Worm (Caenorhabditis elegans) whole organism, mixed stage, embryonic: ENCODE measurements around the gene tig-3.

Experiments
- M03D4.4 ChIP-seq: sonication (generic microtip); optimal IDR thresholded peaks from 2 replicates; lab custom pipeline; 2017; ENCODE audit warnings: mild to moderate bottlenecking, missing genetic modification characterization, missing compliant biosample characterization
- bed-3 ChIP-seq: fragments of 200-800 bp; sonication (Bioruptor generic); optimal IDR thresholded peaks from 3 replicates; lab custom pipeline; 2018; ENCODE audit warnings: mild to moderate bottlenecking, missing genetic modification characterization, moderate library complexity, missing compliant biosample characterization
- blmp-1 ChIP-seq: fragments of 150-350 bp; optimal IDR thresholded peaks from 2 replicates; lab custom pipeline; 2014; ENCODE audit warnings: missing biosample characterization, missing genetic modification characterization
- ceh-43 ChIP-seq: fragments of 200-800 bp; sonication (Bioruptor generic); optimal IDR thresholded peaks from 2 replicates; lab custom pipeline; 2018; ENCODE audit warnings: mild to moderate bottlenecking, missing genetic modification characterization, moderate library complexity, missing compliant biosample characterization
- ceh-83 ChIP-seq: fragments of 200-800 bp; sonication (Bioruptor generic); optimal IDR thresholded peaks from 2 replicates; lab custom pipeline; 2018; ENCODE audit warnings: mild to moderate bottlenecking, missing genetic modification characterization, missing compliant biosample characterization
- ces-1 ChIP-seq: fragments of 150-350 bp; optimal IDR thresholded peaks from 2 replicates; lab custom pipeline; 2014; ENCODE audit warnings: missing biosample characterization, missing genetic modification reagents, missing genetic modification characterization
- cnd-1 ChIP-seq: fragments of 200-800 bp; sonication (Bioruptor generic); optimal IDR thresholded peaks from 2 replicates; lab custom pipeline; 2018; ENCODE audit warnings: mild to moderate bottlenecking, missing genetic modification characterization, missing compliant biosample characterization
- drap-1 ChIP-seq: fragments of 200-800 bp; sonication (Bioruptor generic); optimal IDR thresholded peaks from 3 replicates; lab custom pipeline; 2018; ENCODE audit warnings: mild to moderate bottlenecking, missing genetic modification characterization, missing compliant biosample characterization
- elt-1 ChIP-seq: sonication (generic microtip); optimal IDR thresholded peaks from 2 replicates; lab custom pipeline; 2017; ENCODE audit warnings: missing genetic modification characterization, mild to moderate bottlenecking, missing compliant biosample characterization, antibody characterized with exemption, moderate library complexity, borderline replicate concordance; ENCODE audit not compliant: insufficient read depth
- elt-3 ChIP-seq: fragments of 150-350 bp; optimal IDR thresholded peaks from 2 replicates; lab custom pipeline; 2014; ENCODE audit warnings: missing biosample characterization, missing genetic modification characterization
- flh-1 ChIP-seq: fragments of 200-800 bp; sonication (Bioruptor generic); optimal IDR thresholded peaks from 2 replicates; lab custom pipeline; 2018; ENCODE audit warnings: mild to moderate bottlenecking, missing genetic modification characterization, moderate library complexity, missing compliant biosample characterization
- ham-2 ChIP-seq: fragments of 200-800 bp; sonication (Bioruptor generic); optimal IDR thresholded peaks from 2 replicates; lab custom pipeline; 2018; ENCODE audit warnings: mild to moderate bottlenecking, missing genetic modification characterization, missing compliant biosample characterization
- hlh-1 ChIP-seq: fragments of 150-350 bp; optimal IDR thresholded peaks from 2 replicates; lab custom pipeline; 2014; ENCODE audit warnings: missing biosample characterization, missing genetic modification reagents, missing genetic modification characterization
- lin-13 ChIP-seq: fragments of 150-350 bp; optimal IDR thresholded peaks from 2 replicates; lab custom pipeline; 2014; ENCODE audit warnings: missing biosample characterization, missing genetic modification characterization
- lin-32 ChIP-seq: fragments of 200-800 bp; sonication (Bioruptor generic); optimal IDR thresholded peaks from 2 replicates; lab custom pipeline; 2018; ENCODE audit warnings: mild to moderate bottlenecking, missing genetic modification characterization, missing compliant biosample characterization
- lsy-2 ChIP-seq: fragments of 150-350 bp; optimal IDR thresholded peaks from 2 replicates; lab custom pipeline; 2014; ENCODE audit warnings: missing biosample characterization, missing genetic modification characterization
- mab-5 ChIP-seq: fragments of 150-350 bp; optimal IDR thresholded peaks from 2 replicates; lab custom pipeline; 2014; ENCODE audit warnings: missing biosample characterization, missing genetic modification characterization
- mep-1 ChIP-seq: fragments of 150-350 bp; optimal IDR thresholded peaks from 2 replicates; lab custom pipeline; 2017; ENCODE audit warnings: missing biosample characterization, missing genetic modification reagents, missing genetic modification characterization, inconsistent platforms
- mls-2 ChIP-seq: sonication (generic microtip); optimal IDR thresholded peaks from 2 replicates; lab custom pipeline; 2016; ENCODE audit warnings: mild to moderate bottlenecking, missing genetic modification characterization, moderate library complexity, missing compliant biosample characterization
- nhr-12 ChIP-seq: fragments of 150-350 bp; optimal IDR thresholded peaks from 2 replicates; lab custom pipeline; 2014; ENCODE audit warnings: missing biosample characterization, missing genetic modification characterization
- nhr-2 ChIP-seq: fragments of 150-350 bp; optimal IDR thresholded peaks from 2 replicates; lab custom pipeline; 2014; ENCODE audit warnings: missing biosample characterization, missing genetic modification characterization
- nhr-237 ChIP-seq: fragments of 150-350 bp; optimal IDR thresholded peaks from 2 replicates; lab custom pipeline; 2014; ENCODE audit warnings: missing biosample characterization, missing genetic modification characterization
- nhr-28 ChIP-seq: fragments of 150-350 bp; optimal IDR thresholded peaks from 2 replicates; lab custom pipeline; 2014; ENCODE audit warnings: missing biosample characterization, missing genetic modification characterization
- nhr-76 ChIP-seq: sonication (generic microtip); optimal IDR thresholded peaks from 2 replicates; lab custom pipeline; 2017; ENCODE audit warnings: missing biosample characterization, missing genetic modification characterization
- pha-4 ChIP-seq: fragments of 150-350 bp; optimal IDR thresholded peaks from 2 replicates; lab custom pipeline; 2018; ENCODE audit warnings: missing biosample characterization, missing genetic modification reagents, missing genetic modification characterization
- sem-2 ChIP-seq: fragments of 200-800 bp; sonication (Bioruptor generic); optimal IDR thresholded peaks from 2 replicates; lab custom pipeline; 2018; ENCODE audit warnings: mild to moderate bottlenecking, missing genetic modification characterization, missing compliant biosample characterization
- snpc-4 ChIP-seq: fragments of 150-350 bp; optimal IDR thresholded peaks from 2 replicates; lab custom pipeline; 2014; ENCODE audit warnings: missing biosample characterization, missing genetic modification characterization
- sptf-1 ChIP-seq: sonication (generic microtip); optimal IDR thresholded peaks from 2 replicates; lab custom pipeline; 2017; ENCODE audit warnings: mild to moderate bottlenecking, missing genetic modification characterization, moderate library complexity, missing compliant biosample characterization
- tbx-8 ChIP-seq: fragments of 200-800 bp; sonication (Bioruptor generic); optimal IDR thresholded peaks from 2 replicates; lab custom pipeline; 2018; ENCODE audit warnings: mild to moderate bottlenecking, missing genetic modification characterization, moderate library complexity, missing compliant biosample characterization
- unc-120 ChIP-seq: sonication (generic microtip); optimal IDR thresholded peaks from 2 replicates; lab custom pipeline; 2017; ENCODE audit warnings: missing genetic modification characterization, missing compliant biosample characterization; ENCODE audit not compliant: poor library complexity, severe bottlenecking
- unc-39 ChIP-seq: fragments of 150-350 bp; optimal IDR thresholded peaks from 2 replicates; lab custom pipeline; 2014; ENCODE audit warnings: missing biosample characterization, missing genetic modification characterization
- unc-62 ChIP-seq: fragments of 150-350 bp; optimal IDR thresholded peaks from 2 replicates; lab custom pipeline; 2014; ENCODE audit warnings: missing biosample characterization, missing genetic modification reagents, missing genetic modification characterization
- zip-8 ChIP-seq: fragments of 150-350 bp; optimal IDR thresholded peaks from 2 replicates; lab custom pipeline; 2014; ENCODE audit warnings: missing biosample characterization, missing genetic modification characterization
- ztf-11 ChIP-seq: fragments of 150-350 bp; optimal IDR thresholded peaks from 2 replicates; lab custom pipeline; 2014; ENCODE audit warnings: missing biosample characterization, missing genetic modification characterization

tig-3 gene

ce11 chrII:15217949-15218348 is 33.6 kb downstream of the tig-3 start:
- TF ChIP-seq ceh-83 = no peak
- TF ChIP-seq M03D4.4 = peak; percentile 39
- TF ChIP-seq ceh-43 (GFP tag; lab: Kevin White, UChicago) = no peak
- TF ChIP-seq mep-1 (tag; lab: Kevin White, UChicago) = no peak
- no peak for TF ChIP-seq snpc-4
- TF ChIP-seq pha-4 (tag; lab: Kevin White, UChicago) = no peak
- no peak for TF ChIP-seq mab-5 (tag; lab: Kevin White, UChicago)
- peak; percentile 34 for TF ChIP-seq mls-2 (tag; lab: Kevin White, UChicago)
- no peak for TF ChIP-seq nhr-28 (tag; lab: Kevin White, UChicago)
- peak; percentile 33 for TF ChIP-seq sem-2
- no peak for TF ChIP-seq ztf-11 (tag; lab: Kevin White, UChicago)
- no peak for TF ChIP-seq unc-62 (GFP tag; lab: Kevin White, UChicago)
- no peak for TF ChIP-seq lsy-2 (tag; lab: Kevin White, UChicago)
- TF ChIP-seq nhr-76 (tag; lab: Kevin White, UChicago) = no peak
- TF ChIP-seq elt-1 = peak; percentile 66
- TF ChIP-seq sptf-1 (tag; lab: Kevin White, UChicago) = peak; percentile 74
- peak; percentile 23 for TF ChIP-seq lin-32 (GFP tag; lab: Kevin White, UChicago)
- no peak for TF ChIP-seq tbx-8
- TF ChIP-seq ham-2 = peak; percentile 98
- no peak for TF ChIP-seq unc-120 (tag; lab: Kevin White, UChicago)
- TF ChIP-seq bed-3 = peak; percentile 24
- TF ChIP-seq nhr-2 (tag; lab: Kevin White, UChicago) = no peak
- TF ChIP-seq unc-39 (tag; lab: Kevin White, UChicago) = no peak
- TF ChIP-seq blmp-1 (tag; lab: Kevin White, UChicago) = peak; percentile 95

- TF ChIP-seq elt-1 = peak; percentile 97
- TF ChIP-seq zip-8 = no peak
Observed at ce11 chrII:15213732-15214131, 37.9 kb downstream of the tig-3 start.

ce11 chrII:15212260-15212914 is 39.2 kb downstream of the tig-3 start:
- TF ChIP-seq elt-1 (no peak), unc-39 (tag; lab: Kevin White, UChicago) (no peak), nhr-28 (tag; lab: Kevin White, UChicago) (no peak), ceh-83 (no peak), ham-2 (no peak), cnd-1 (tag; lab: Kevin White, UChicago) (no peak), elt-3 (no peak), nhr-237 (no peak), mab-5 (tag; lab: Kevin White, UChicago) (no peak), nhr-2 (tag; lab: Kevin White, UChicago) (no peak), tbx-8 (no peak), blmp-1 (tag; lab: Kevin White, UChicago) (no peak), mep-1 (tag; lab: Kevin White, UChicago) (no peak), sptf-1 (tag; lab: Kevin White, UChicago) (no peak)
- TF ChIP-seq, all 35 proteins: peak for 0

- TF ChIP-seq unc-39 (tag; lab: Kevin White, UChicago) (no peak), lin-13 (tag; lab: Kevin White, UChicago) (no peak), drap-1 (no peak), ceh-83 (no peak), zip-8 (no peak), flh-1 (no peak), nhr-28 (tag; lab: Kevin White, UChicago) (no peak)
Observed at ce11 chrII:15209309-15209708, 42.3 kb downstream of the tig-3 start.

- TF ChIP-seq bed-3 (no peak), mab-5 (tag; lab: Kevin White, UChicago) (no peak), drap-1 (no peak), blmp-1 (tag; lab: Kevin White, UChicago) (no peak), hlh-1 (tag; lab: Kevin White, UChicago) (no peak), lin-32 (GFP tag; lab: Kevin White, UChicago) (no peak), lin-13 (tag; lab: Kevin White, UChicago) (no peak), mls-2 (tag; lab: Kevin White, UChicago) (no peak), snpc-4 (no peak), pha-4 (tag; lab: Kevin White, UChicago) (no peak), nhr-2 (tag; lab: Kevin White, UChicago) (no peak), elt-3 (no peak), sem-2 (no peak), unc-39 (tag; lab: Kevin White, UChicago) (no peak), M03D4.4 (no peak), ces-1 (no peak), ceh-83 (no peak), nhr-12 (no peak), mep-1 (tag; lab: Kevin White, UChicago) (no peak), tbx-8 (no peak)
Observed at ce11 chrII:15208874-15209273, 42.7 kb downstream of the tig-3 start.
